Fruit fly (Drosophila melanogaster) whole organism, embryonic: Measurements from ENCODE around the gene Dmtn.
A peak's percentile ranks its signal among the peaks of the same experiment; 100 is the strongest.

ENCODE experiments used
- Aef1 ChIP-seq: fragments of 200-800 bp; sonication (Bioruptor generic); IDR thresholded peaks from 3 replicates; pipeline ENCODE4 v1.3.6; 2022; ENCODE audit warnings: missing biosample characterization, missing genetic modification characterization
- Awh ChIP-seq: fragments of 200-800 bp; sonication (Bioruptor generic); IDR thresholded peaks from 2 replicates; pipeline ENCODE4, ENCODE4 v1.3.6; 2022; ENCODE audit warnings: missing biosample characterization, missing genetic modification characterization
- C15 ChIP-seq: fragments of 200-800 bp; sonication (Bioruptor generic); IDR thresholded peaks from 3 replicates; pipeline ENCODE4 v1.3.6; 2022; ENCODE audit warnings: missing biosample characterization, missing genetic modification characterization
- CG10321 ChIP-seq: fragments of 200-800 bp; sonication (Bioruptor generic); IDR thresholded peaks from 2 replicates; pipeline ENCODE4 v1.3.6; 2022; ENCODE audit warnings: missing biosample characterization, missing genetic modification characterization
- CG10431 ChIP-seq: fragments of 200-800 bp; sonication (Bioruptor generic); optimal IDR thresholded peaks from 3 replicates; lab custom pipeline; 2018; ENCODE audit warnings: missing biosample characterization, mild to moderate bottlenecking, missing genetic modification characterization
- CG11398 ChIP-seq: fragments of 200-800 bp; sonication (Bioruptor generic); optimal IDR thresholded peaks from 2 replicates; lab custom pipeline; 2016; ENCODE audit warnings: missing biosample characterization, missing genetic modification characterization
- CG11560 ChIP-seq: fragments of 200-800 bp; sonication (Bioruptor generic); IDR thresholded peaks from 3 replicates; pipeline ENCODE4 v1.3.6; 2022; ENCODE audit warnings: missing biosample characterization, missing genetic modification characterization
- CG12071 ChIP-seq: fragments of 200-800 bp; sonication (Bioruptor generic); optimal IDR thresholded peaks from 3 replicates; lab custom pipeline; 2018; ENCODE audit warnings: missing biosample characterization, mild to moderate bottlenecking, missing genetic modification characterization
- CG12219 ChIP-seq: fragments of 200-800 bp; sonication (Bioruptor generic); optimal IDR thresholded peaks from 3 replicates; lab custom pipeline; 2018; ENCODE audit warnings: missing biosample characterization, mild to moderate bottlenecking, missing genetic modification characterization
- CG14441 ChIP-seq: fragments of 200-800 bp; sonication (Bioruptor generic); IDR thresholded peaks from 2 replicates; pipeline ENCODE4 v1.3.6; 2022; ENCODE audit warnings: missing biosample characterization, missing genetic modification characterization
- CG16863 ChIP-seq: fragments of 200-800 bp; sonication (Bioruptor generic); optimal IDR thresholded peaks from 3 replicates; lab custom pipeline; 2016; ENCODE audit warnings: missing biosample characterization, missing genetic modification characterization
- CG18011 ChIP-seq: fragments of 200-800 bp; sonication (Bioruptor generic); optimal IDR thresholded peaks from 2 replicates; lab custom pipeline; 2017; ENCODE audit warnings: missing biosample characterization, missing genetic modification characterization, mild to moderate bottlenecking, moderate library complexity, missing genotype
- CG18262 ChIP-seq: fragments of 200-800 bp; optimal IDR thresholded peaks from 3 replicates; lab custom pipeline; 2019; ENCODE audit warnings: missing biosample characterization, mild to moderate bottlenecking, missing genetic modification characterization, moderate library complexity
- CG30431 ChIP-seq: fragments of 200-800 bp; sonication (Bioruptor generic); optimal IDR thresholded peaks from 2 replicates; lab custom pipeline; 2017; ENCODE audit warnings: missing biosample characterization, missing genetic modification characterization
- CG3065 ChIP-seq: fragments of 200-800 bp; sonication (Bioruptor generic); optimal IDR thresholded peaks from 2 replicates; lab custom pipeline; 2016; ENCODE audit warnings: missing biosample characterization, missing genetic modification characterization
- CG31388 ChIP-seq: fragments of 200-800 bp; sonication (Bioruptor generic); optimal IDR thresholded peaks from 2 replicates; lab custom pipeline; 2016; ENCODE audit warnings: missing biosample characterization, missing genetic modification characterization
- CG3163 ChIP-seq: fragments of 200-800 bp; sonication (Bioruptor generic); optimal IDR thresholded peaks from 3 replicates; lab custom pipeline; 2016; ENCODE audit warnings: missing biosample characterization, missing genetic modification characterization
- CG3847 ChIP-seq: fragments of 200-800 bp; sonication (Bioruptor generic); IDR thresholded peaks from 2 replicates; pipeline ENCODE4 v1.3.6; 2022; ENCODE audit warnings: missing biosample characterization, missing genetic modification characterization
- CG3995 ChIP-seq: fragments of 200-800 bp; sonication (Bioruptor generic); optimal IDR thresholded peaks from 3 replicates; lab custom pipeline; 2016; ENCODE audit warnings: missing biosample characterization, missing genetic modification characterization
- CG7839 ChIP-seq: fragments of 200-800 bp; sonication (Bioruptor generic); optimal IDR thresholded peaks from 3 replicates; lab custom pipeline; 2018; ENCODE audit warnings: missing biosample characterization, mild to moderate bottlenecking, missing genetic modification characterization, moderate library complexity
- CG8290 ChIP-seq, 3 experiments: fragments of 200-800 bp; sonication (Bioruptor generic); optimal IDR thresholded peaks; 2 replicates each; lab custom pipeline; 2016 to 2019; ENCODE audit warnings: missing biosample characterization in 3 of 3, missing genetic modification characterization in 3 of 3, mild to moderate bottlenecking in 2 of 3, moderate library complexity in 1 of 3
- Doc3 ChIP-seq: fragments of 200-800 bp; sonication (Bioruptor generic); IDR thresholded peaks from 3 replicates; pipeline ENCODE4 v1.3.6; 2022; ENCODE audit warnings: missing biosample characterization, missing genetic modification characterization; ENCODE audit not compliant: partially characterized antibody
- Dp ChIP-seq: fragments of 200-800 bp; sonication (Bioruptor generic); optimal IDR thresholded peaks from 2 replicates; lab custom pipeline; 2018; ENCODE audit warnings: missing biosample characterization, mild to moderate bottlenecking, missing genetic modification characterization, moderate library complexity
- Hr39 ChIP-seq: fragments of >200 bp; optimal IDR thresholded peaks from 2 replicates; lab custom pipeline; 2017
- MESR4 ChIP-seq: fragments of 200-800 bp; sonication (Bioruptor generic); optimal IDR thresholded peaks from 2 replicates; lab custom pipeline; 2018; ENCODE audit warnings: missing biosample characterization, mild to moderate bottlenecking, missing genetic modification characterization, moderate library complexity
- Oli ChIP-seq: fragments of 200-800 bp; sonication (Bioruptor generic); optimal IDR thresholded peaks from 2 replicates; lab custom pipeline; 2018; ENCODE audit warnings: missing biosample characterization, mild to moderate bottlenecking, missing genetic modification characterization, moderate library complexity
- Rx ChIP-seq: fragments of 200-800 bp; sonication (Bioruptor generic); IDR thresholded peaks from 2 replicates; pipeline ENCODE4 v1.3.6; 2022; ENCODE audit warnings: missing biosample characterization, missing genetic modification characterization
- Stat92E ChIP-seq, 3 experiments: fragments of >200 bp in 2 of 3; fragments of 200-800 bp in 1 of 3; sonication (Bioruptor generic) in 1 of 3; optimal IDR thresholded peaks; 2 replicates each; lab custom pipeline; 2017 to 2019; ENCODE audit warnings: missing biosample characterization in 3 of 3, missing genetic modification characterization in 3 of 3, mild to moderate bottlenecking in 1 of 3, moderate library complexity in 1 of 3
- Usf ChIP-seq: fragments of 200-800 bp; sonication (Bioruptor generic); optimal IDR thresholded peaks from 2 replicates; lab custom pipeline; 2017; ENCODE audit warnings: missing genotype, missing biosample characterization, missing genetic modification characterization
- ara ChIP-seq: fragments of 200-800 bp; sonication (Bioruptor generic); IDR thresholded peaks from 2 replicates; pipeline ENCODE4 v1.3.6; 2022; ENCODE audit warnings: missing biosample characterization, missing genetic modification characterization
- crp ChIP-seq, 2 experiments: fragments of 200-800 bp; sonication (Bioruptor generic); optimal IDR thresholded peaks; 2 replicates in 1 of 2; 3 replicates in 1 of 2; lab custom pipeline; 2017; ENCODE audit warnings: missing biosample characterization in 2 of 2, missing genetic modification characterization in 2 of 2, mild to moderate bottlenecking in 1 of 2, moderate library complexity in 1 of 2
- fd102C ChIP-seq: fragments of 200-800 bp; sonication (Bioruptor generic); optimal IDR thresholded peaks from 2 replicates; lab custom pipeline; 2018; ENCODE audit warnings: missing biosample characterization, mild to moderate bottlenecking, missing genetic modification characterization, moderate library complexity
- gro ChIP-seq: fragments of 200-800 bp; sonication (Bioruptor generic); optimal IDR thresholded peaks from 2 replicates; lab custom pipeline; 2016; ENCODE audit warnings: missing biosample characterization, missing genetic modification characterization
- gsb-n ChIP-seq: fragments of 200-800 bp; sonication (Bioruptor generic); optimal IDR thresholded peaks from 3 replicates; lab custom pipeline; 2018; ENCODE audit warnings: missing biosample characterization, mild to moderate bottlenecking, missing genetic modification characterization
- h ChIP-seq: fragments of >200 bp; optimal IDR thresholded peaks from 2 replicates; lab custom pipeline; 2017
- ind ChIP-seq: fragments of 200-800 bp; sonication (Bioruptor generic); optimal IDR thresholded peaks from 3 replicates; lab custom pipeline; 2016; ENCODE audit warnings: missing biosample characterization, missing genetic modification characterization
- jumu ChIP-seq: fragments of 200-800 bp; sonication (Bioruptor generic); optimal IDR thresholded peaks from 3 replicates; lab custom pipeline; 2016; ENCODE audit warnings: missing biosample characterization, missing genetic modification characterization
- kay ChIP-seq: fragments of 200-800 bp; sonication (Bioruptor generic); optimal IDR thresholded peaks from 2 replicates; lab custom pipeline; 2016; ENCODE audit warnings: missing biosample characterization, missing genetic modification characterization
- oc ChIP-seq: fragments of 200-800 bp; sonication (Bioruptor generic); optimal IDR thresholded peaks from 2 replicates; lab custom pipeline; 2018; ENCODE audit warnings: missing biosample characterization, mild to moderate bottlenecking, missing genetic modification characterization, moderate library complexity
- pan ChIP-seq, 4 experiments: fragments of >200 bp in 3 of 4; fragments of 200-800 bp in 1 of 4; sonication (Bioruptor generic) in 1 of 4; optimal IDR thresholded peaks in 3 of 4; IDR thresholded peaks in 1 of 4; 2 replicates each; pipeline versions ENCODE4 v1.3.6 to Lab custom; 2017 to 2022; ENCODE audit warnings: missing biosample characterization in 2 of 4, missing genetic modification characterization in 2 of 4, mixed read lengths in 1 of 4
- pzg ChIP-seq: fragments of 200-800 bp; sonication (Bioruptor generic); optimal IDR thresholded peaks from 3 replicates; lab custom pipeline; 2018; ENCODE audit warnings: missing biosample characterization, mild to moderate bottlenecking, missing genetic modification characterization, moderate library complexity
- rib ChIP-seq: fragments of 200-800 bp; sonication (Bioruptor generic); IDR thresholded peaks from 2 replicates; pipeline ENCODE4 v1.3.6; 2022; ENCODE audit warnings: missing biosample characterization, missing genetic modification characterization
- scrt ChIP-seq: fragments of 200-800 bp; sonication (Bioruptor generic); optimal IDR thresholded peaks from 2 replicates; lab custom pipeline; 2018; ENCODE audit warnings: missing biosample characterization, mild to moderate bottlenecking, missing genetic modification characterization, moderate library complexity
- sd ChIP-seq: fragments of 200-800 bp; sonication (Bioruptor generic); optimal IDR thresholded peaks from 3 replicates; lab custom pipeline; 2018; ENCODE audit warnings: missing biosample characterization, mild to moderate bottlenecking, missing genetic modification characterization, moderate library complexity
- shn ChIP-seq: fragments of 200-800 bp; sonication (Bioruptor generic); optimal IDR thresholded peaks from 3 replicates; lab custom pipeline; 2016; ENCODE audit warnings: missing biosample characterization, missing genetic modification characterization
- sob ChIP-seq: fragments of 200-800 bp; sonication (Bioruptor generic); IDR thresholded peaks from 2 replicates; pipeline ENCODE4 v1.3.6; 2022; ENCODE audit warnings: missing biosample characterization, missing genetic modification characterization
- sqz ChIP-seq: fragments of 200-800 bp; sonication (Bioruptor generic); optimal IDR thresholded peaks from 3 replicates; lab custom pipeline; 2018; ENCODE audit warnings: missing biosample characterization, mild to moderate bottlenecking, missing genetic modification characterization
- trh ChIP-seq: fragments of 200-800 bp; sonication (Bioruptor generic); optimal IDR thresholded peaks from 2 replicates; lab custom pipeline; 2016; ENCODE audit warnings: missing biosample characterization, missing genetic modification characterization
- tx ChIP-seq: fragments of 200-800 bp; sonication (Bioruptor generic); optimal IDR thresholded peaks from 2 replicates; lab custom pipeline; 2016; ENCODE audit warnings: missing biosample characterization, missing genetic modification characterization

The Dmtn gene

dm6 chr3R:6423984-6424602 lies 18.4 kb upstream of the Dmtn start (continued):
- TF ChIP-seq CG8290 (GFP tag; optimal IDR thresholded peaks at IDR 0.05; lab: Kevin White, UChicago) (peak; percentile 88), CG8290 (tag; optimal IDR thresholded peaks at IDR 0.05; lab: Kevin White, UChicago) (peak; percentile 48 to 97), CG10321 (peak; percentile 65), sd (tag; lab: Kevin White, UChicago) (peak; percentile 67), oc (tag; lab: Kevin White, UChicago) (peak; percentile 92), pan (optimal IDR thresholded peaks at IDR 0.05; lab: Kevin White, UChicago) (no peak), pan (GFP tag; optimal IDR thresholded peaks at IDR 0.05 in 1 of 2, IDR thresholded peaks at IDR 0.05 in 1 of 2) (peak in 1 of 2 experiments; percentile 95), ara (peak; percentile 90), CG18262 (tag; lab: Kevin White, UChicago) (peak; percentile 92), pzg (peak; percentile 16), kay (GFP tag; lab: Kevin White, UChicago) (peak; percentile 87), CG3065 (GFP tag; lab: Kevin White, UChicago) (peak; percentile 63), CG10431 (GFP tag; lab: Kevin White, UChicago) (peak; percentile 3), Doc3 (GFP tag; lab: Robert Waterston, UW) (no peak), tx (peak; percentile 89), Hr39 (lab: Kevin White, UChicago) (no peak), CG14441 (GFP tag; lab: Robert Waterston, UW) (peak; percentile 87), rib (GFP tag; lab: Robert Waterston, UW) (peak; percentile 73), CG12219 (GFP tag; lab: Kevin White, UChicago) (peak; percentile 95), gro (GFP tag; lab: Kevin White, UChicago) (peak; percentile 96), CG12071 (GFP tag; lab: Kevin White, UChicago) (peak; percentile 91), CG11560 (tag; lab: Robert Waterston, UW) (peak; percentile 70; the same call in 2 of the 3 replicates), CG3847 (GFP tag; lab: Robert Waterston, UW) (peak; percentile 85), jumu (GFP tag; lab: Kevin White, UChicago) (peak; percentile 94), CG7839 (tag; lab: Kevin White, UChicago) (peak; percentile 93), fd102C (peak; percentile 69), CG18011 (GFP tag; lab: Kevin White, UChicago) (peak; percentile 80), scrt (GFP tag; lab: Kevin White, UChicago) (peak; percentile 86), MESR4 (GFP tag; lab: Kevin White, UChicago) (peak; percentile 40), Usf (GFP tag; lab: Kevin White, UChicago) (peak; percentile 83), CG31388 (GFP tag; lab: Kevin White, UChicago) (peak; percentile 46), CG16863 (GFP tag; lab: Kevin White, UChicago) (peak; percentile 91), h (lab: Kevin White, UChicago) (no peak), shn (GFP tag; lab: Kevin White, UChicago) (peak; percentile 85), Oli (tag; lab: Kevin White, UChicago) (peak; percentile 90), sob (GFP tag; lab: Robert Waterston, UW) (peak; percentile 90), CG30431 (GFP tag; lab: Kevin White, UChicago) (peak; percentile 92), sqz (peak; percentile 47), trh (peak; percentile 70), gsb-n (tag; lab: Kevin White, UChicago) (peak; percentile 88), CG11398 (GFP tag; lab: Kevin White, UChicago) (peak; percentile 89), Rx (peak; percentile 85), C15 (GFP tag; lab: Robert Waterston, UW) (peak; percentile 75; the same call in 2 of the 3 replicates), Dp (GFP tag; lab: Kevin White, UChicago) (no peak), Stat92E (GFP tag; optimal IDR thresholded peaks at IDR 0.05; lab: Kevin White, UChicago) (peak in 1 of 3 experiments; percentile 87), crp (GFP tag; optimal IDR thresholded peaks at IDR 0.05; lab: Kevin White, UChicago) (peak in 1 of 2 experiments; percentile 49), CG3163 (GFP tag; lab: Kevin White, UChicago) (peak; percentile 86), Awh (peak; percentile 90), ind (GFP tag; lab: Kevin White, UChicago) (peak; percentile 94), CG3995 (GFP tag; lab: Kevin White, UChicago) (peak; percentile 76), Aef1 (peak; percentile 85)
